Fruit fly (Drosophila melanogaster) whole organism, embryonic: ENCODE results near the gene CG17177.

Experiments used
- ATbp ChIP-seq: fragments of 200-800 bp; sonication (Bioruptor generic); optimal IDR thresholded peaks from 2 replicates; lab custom pipeline; 2017; ENCODE audit warnings: missing biosample characterization, mild to moderate bottlenecking, missing genetic modification characterization, missing genetic modification reagents
- Ada2b ChIP-seq: fragments of 200-800 bp; sonication (Bioruptor generic); IDR thresholded peaks from 2 replicates; pipeline ENCODE4 v1.3.6; 2022; ENCODE audit warnings: missing biosample characterization, missing genetic modification characterization
- Atf6 ChIP-seq: fragments of 200-800 bp; sonication (Bioruptor generic); IDR thresholded peaks from 2 replicates; pipeline ENCODE4 v1.3.6; 2022; ENCODE audit warnings: missing biosample characterization, missing genetic modification characterization
- Bgb ChIP-seq: fragments of 200-800 bp; sonication (Bioruptor generic); IDR thresholded peaks from 2 replicates; pipeline ENCODE4 v1.3.6; 2022; ENCODE audit warnings: missing biosample characterization, missing genetic modification characterization; ENCODE audit not compliant: partially characterized antibody
- C15 ChIP-seq: fragments of 200-800 bp; sonication (Bioruptor generic); IDR thresholded peaks from 3 replicates; pipeline ENCODE4 v1.3.6; 2022; ENCODE audit warnings: missing biosample characterization, missing genetic modification characterization
- CG1024 ChIP-seq: fragments of 200-800 bp; sonication (Bioruptor generic); IDR thresholded peaks from 2 replicates; pipeline ENCODE4 v1.3.6; 2022; ENCODE audit warnings: missing biosample characterization, missing genetic modification characterization
- CG10267 ChIP-seq: fragments of 200-800 bp; sonication (Bioruptor generic); optimal IDR thresholded peaks from 2 replicates; lab custom pipeline; 2018; ENCODE audit warnings: missing biosample characterization, mild to moderate bottlenecking, missing genetic modification characterization, moderate library complexity
- CG12071 ChIP-seq: fragments of 200-800 bp; sonication (Bioruptor generic); optimal IDR thresholded peaks from 3 replicates; lab custom pipeline; 2018; ENCODE audit warnings: missing biosample characterization, mild to moderate bottlenecking, missing genetic modification characterization
- CG13296 ChIP-seq: fragments of 200-800 bp; sonication (Bioruptor generic); optimal IDR thresholded peaks from 3 replicates; lab custom pipeline; 2018; ENCODE audit warnings: missing biosample characterization, mild to moderate bottlenecking, missing genetic modification characterization
- CG14965 ChIP-seq: fragments of 200-800 bp; sonication (Bioruptor generic); optimal IDR thresholded peaks from 2 replicates; lab custom pipeline; 2016; ENCODE audit warnings: missing biosample characterization, missing genetic modification characterization, borderline replicate concordance
- CG15269 ChIP-seq: fragments of 200-800 bp; sonication (Bioruptor generic); optimal IDR thresholded peaks from 2 replicates; lab custom pipeline; 2018; ENCODE audit warnings: missing biosample characterization, mild to moderate bottlenecking, missing genetic modification characterization, moderate library complexity
- CG1602 ChIP-seq: fragments of 200-800 bp; sonication (Bioruptor generic); optimal IDR thresholded peaks from 3 replicates; lab custom pipeline; 2016; ENCODE audit warnings: missing biosample characterization, missing genetic modification characterization
- CG17186 ChIP-seq: fragments of 200-800 bp; sonication (Bioruptor generic); optimal IDR thresholded peaks from 3 replicates; lab custom pipeline; 2017; ENCODE audit warnings: missing biosample characterization, missing genetic modification reagents, missing genetic modification characterization
- CG17361 ChIP-seq: fragments of 200-800 bp; sonication (Bioruptor generic); IDR thresholded peaks from 3 replicates; pipeline ENCODE4 v1.3.6; 2022; ENCODE audit warnings: missing biosample characterization, missing genetic modification characterization
- CG1832 ChIP-seq: fragments of 200-800 bp; sonication (Bioruptor generic); optimal IDR thresholded peaks from 2 replicates; lab custom pipeline; 2017; ENCODE audit warnings: missing biosample characterization, mild to moderate bottlenecking, missing genetic modification characterization, inconsistent platforms
- CG2678 ChIP-seq: fragments of 200-800 bp; sonication (Bioruptor generic); optimal IDR thresholded peaks from 3 replicates; lab custom pipeline; 2019; ENCODE audit warnings: missing biosample characterization, mild to moderate bottlenecking, missing genetic modification characterization, moderate library complexity
- CG30020 ChIP-seq: fragments of 200-800 bp; optimal IDR thresholded peaks from 2 replicates; lab custom pipeline; 2019; ENCODE audit warnings: missing biosample characterization, mild to moderate bottlenecking, missing genetic modification characterization, moderate library complexity
- CG31388 ChIP-seq: fragments of 200-800 bp; sonication (Bioruptor generic); optimal IDR thresholded peaks from 2 replicates; lab custom pipeline; 2016; ENCODE audit warnings: missing biosample characterization, missing genetic modification characterization
- CG3281 ChIP-seq: fragments of 200-800 bp; sonication (Bioruptor generic); optimal IDR thresholded peaks from 3 replicates; lab custom pipeline; 2017; ENCODE audit warnings: missing biosample characterization, mild to moderate bottlenecking, missing genetic modification characterization
- CG3407 ChIP-seq: fragments of 200-800 bp; sonication (Bioruptor generic); optimal IDR thresholded peaks from 2 replicates; lab custom pipeline; 2018; ENCODE audit warnings: missing biosample characterization, mild to moderate bottlenecking, missing genetic modification characterization
- CG34376 ChIP-seq: fragments of 200-800 bp; sonication (Bioruptor generic); optimal IDR thresholded peaks from 2 replicates; lab custom pipeline; 2018; ENCODE audit warnings: missing biosample characterization, mild to moderate bottlenecking, missing genetic modification characterization
- CG43689 ChIP-seq: fragments of 200-800 bp; sonication (Bioruptor generic); IDR thresholded peaks from 2 replicates; pipeline ENCODE4 v1.3.6; 2022; ENCODE audit warnings: missing biosample characterization, missing genetic modification characterization
- CG7928 ChIP-seq: fragments of 200-800 bp; sonication (Bioruptor generic); optimal IDR thresholded peaks from 2 replicates; lab custom pipeline; 2017; ENCODE audit warnings: missing biosample characterization, mild to moderate bottlenecking, missing genetic modification characterization
- CG8359 ChIP-seq: fragments of 200-800 bp; sonication (Bioruptor generic); optimal IDR thresholded peaks from 2 replicates; lab custom pipeline; 2017; ENCODE audit warnings: missing biosample characterization, mild to moderate bottlenecking, missing genetic modification characterization, borderline replicate concordance
- GATAe ChIP-seq: fragments of 200-800 bp; sonication (Bioruptor generic); conservative IDR thresholded peaks from 2 replicates; pipeline ENCODE4 v1.3.6; 2022; ENCODE audit warnings: missing biosample characterization, missing genetic modification characterization
- HHEX ChIP-seq: fragments of 200-800 bp; sonication (Bioruptor generic); optimal IDR thresholded peaks from 3 replicates; lab custom pipeline; 2017; ENCODE audit warnings: missing biosample characterization, mild to moderate bottlenecking, missing genetic modification characterization, missing genetic modification reagents
- Hand ChIP-seq: fragments of 200-800 bp; sonication (Bioruptor generic); optimal IDR thresholded peaks from 2 replicates; lab custom pipeline; 2017; ENCODE audit warnings: mild to moderate bottlenecking, missing biosample characterization, missing genetic modification reagents, missing genetic modification characterization
- Hey ChIP-seq: fragments of 200-800 bp; sonication (Bioruptor generic); optimal IDR thresholded peaks from 3 replicates; lab custom pipeline; 2018; ENCODE audit warnings: missing biosample characterization, mild to moderate bottlenecking, missing genetic modification characterization
- Hr51 ChIP-seq, 2 experiments: fragments of 200-800 bp; sonication (Bioruptor generic); optimal IDR thresholded peaks; 2 replicates in 1 of 2; 3 replicates in 1 of 2; lab custom pipeline; 2016 to 2018; ENCODE audit warnings: missing biosample characterization in 2 of 2, missing genetic modification characterization in 2 of 2, mild to moderate bottlenecking in 1 of 2, moderate library complexity in 1 of 2
- Mes4 ChIP-seq: fragments of 200-800 bp; sonication (Bioruptor generic); optimal IDR thresholded peaks from 2 replicates; lab custom pipeline; 2016; ENCODE audit warnings: missing biosample characterization, missing genetic modification characterization
- Pdp1 ChIP-seq, 2 experiments: fragments of 200-800 bp; sonication (Bioruptor generic); optimal IDR thresholded peaks; 3 replicates each; lab custom pipeline; 2016; ENCODE audit warnings: missing biosample characterization in 2 of 2, missing genetic modification characterization in 2 of 2, mild to moderate bottlenecking in 1 of 2, moderate library complexity in 1 of 2
- Spps ChIP-seq: fragments of 200-800 bp; sonication (Bioruptor generic); optimal IDR thresholded peaks from 2 replicates; lab custom pipeline; 2018; ENCODE audit warnings: missing biosample characterization, mild to moderate bottlenecking, missing genetic modification characterization
- Stat92E ChIP-seq, 3 experiments: fragments of >200 bp in 2 of 3; fragments of 200-800 bp in 1 of 3; sonication (Bioruptor generic) in 1 of 3; optimal IDR thresholded peaks; 2 replicates each; lab custom pipeline; 2017 to 2019; ENCODE audit warnings: missing biosample characterization in 3 of 3, missing genetic modification characterization in 3 of 3, mild to moderate bottlenecking in 1 of 3, moderate library complexity in 1 of 3
- TFAM ChIP-seq: fragments of 200-800 bp; sonication (Bioruptor generic); optimal IDR thresholded peaks from 2 replicates; lab custom pipeline; 2017; ENCODE audit warnings: missing biosample characterization, missing genetic modification characterization, inconsistent platforms
- bcd ChIP-seq: fragments of 200-800 bp; sonication (Bioruptor generic); optimal IDR thresholded peaks from 2 replicates; lab custom pipeline; 2017; ENCODE audit warnings: missing biosample characterization, mild to moderate bottlenecking, missing genetic modification characterization
- exex ChIP-seq: fragments of 200-800 bp; sonication (Bioruptor generic); optimal IDR thresholded peaks from 4 replicates; lab custom pipeline; 2018; ENCODE audit warnings: missing biosample characterization, mild to moderate bottlenecking, missing genetic modification characterization, moderate library complexity
- fd102C ChIP-seq: fragments of 200-800 bp; sonication (Bioruptor generic); optimal IDR thresholded peaks from 2 replicates; lab custom pipeline; 2018; ENCODE audit warnings: missing biosample characterization, mild to moderate bottlenecking, missing genetic modification characterization, moderate library complexity
- grn ChIP-seq: fragments of 200-800 bp; sonication (Bioruptor generic); optimal IDR thresholded peaks from 3 replicates; lab custom pipeline; 2017; ENCODE audit warnings: missing biosample characterization, missing genetic modification characterization
- mirr ChIP-seq: fragments of 200-800 bp; sonication (Bioruptor generic); optimal IDR thresholded peaks from 3 replicates; lab custom pipeline; 2018; ENCODE audit warnings: missing biosample characterization, mild to moderate bottlenecking, missing genetic modification characterization
- nmo ChIP-seq: fragments of 200-800 bp; sonication (Bioruptor generic); optimal IDR thresholded peaks from 2 replicates; lab custom pipeline; 2018; ENCODE audit warnings: missing biosample characterization, mild to moderate bottlenecking, missing genetic modification characterization, moderate library complexity
- pita ChIP-seq: fragments of 200-800 bp; sonication (Bioruptor generic); optimal IDR thresholded peaks from 2 replicates; lab custom pipeline; 2017; ENCODE audit warnings: missing biosample characterization, mild to moderate bottlenecking, missing genetic modification characterization
- sd ChIP-seq: fragments of 200-800 bp; sonication (Bioruptor generic); optimal IDR thresholded peaks from 3 replicates; lab custom pipeline; 2018; ENCODE audit warnings: missing biosample characterization, mild to moderate bottlenecking, missing genetic modification characterization, moderate library complexity
- sens ChIP-seq: fragments of 200-800 bp; sonication (Bioruptor generic); peaks from one replicate; lab custom pipeline; 2016; ENCODE audit warnings: missing biosample characterization, missing genetic modification characterization
- sug ChIP-seq: fragments of 200-800 bp; optimal IDR thresholded peaks from 2 replicates; lab custom pipeline; 2019; ENCODE audit warnings: missing biosample characterization, mild to moderate bottlenecking, missing genetic modification characterization, moderate library complexity
- tio ChIP-seq: fragments of 200-800 bp; sonication (Bioruptor generic); optimal IDR thresholded peaks from 2 replicates; lab custom pipeline; 2017; ENCODE audit warnings: missing biosample characterization, missing genetic modification characterization, inconsistent platforms
- tll ChIP-seq, 2 experiments: fragments of 200-800 bp in 1 of 2; fragments of >200 bp in 1 of 2; sonication (Bioruptor generic) in 1 of 2; optimal IDR thresholded peaks; 2 replicates each; lab custom pipeline; 2017 to 2019; ENCODE audit warnings: missing biosample characterization in 2 of 2, missing genetic modification characterization in 2 of 2, mild to moderate bottlenecking in 1 of 2, moderate library complexity in 1 of 2
- trh ChIP-seq: fragments of 200-800 bp; sonication (Bioruptor generic); optimal IDR thresholded peaks from 2 replicates; lab custom pipeline; 2016; ENCODE audit warnings: missing biosample characterization, missing genetic modification characterization
- unc-4 ChIP-seq: fragments of 200-800 bp; sonication (Bioruptor generic); IDR thresholded peaks from 2 replicates; pipeline ENCODE4 v1.3.6; 2022; ENCODE audit warnings: missing biosample characterization, missing genetic modification characterization; ENCODE audit not compliant: partially characterized antibody

Gene CG17177

dm6 chr3L:14728460-14728859, 27.0 kb upstream of the CG17177 start, which contains the start of gene CG13473:
TSS of gene CG13473 (plus strand) at chr3L:14728760.
- no peak for TF ChIP-seq TFAM (GFP tag; lab: Kevin White, UChicago)
- TF ChIP-seq CG1832 (GFP tag; lab: Kevin White, UChicago): no peak
- TF ChIP-seq CG1602: no peak
- TF ChIP-seq nmo (GFP tag; lab: Kevin White, UChicago): no peak
- no peak for TF ChIP-seq CG3281
- no peak for TF ChIP-seq C15 (GFP tag; lab: Robert Waterston, UW)
- no peak for TF ChIP-seq Hand (GFP tag; lab: Kevin White, UChicago)
- no peak for TF ChIP-seq fd102C (GFP tag; lab: Kevin White, UChicago)
- TF ChIP-seq Spps (tag; lab: Kevin White, UChicago): no peak
- no peak for TF ChIP-seq CG15269 (tag; lab: Kevin White, UChicago)
- no peak for TF ChIP-seq CG31388
- TF ChIP-seq Mes4 (GFP tag; lab: Kevin White, UChicago): no peak
- no peak for TF ChIP-seq bcd (GFP tag; lab: Kevin White, UChicago)
- TF ChIP-seq CG17186: no peak
- no peak for TF ChIP-seq CG10267 (tag; lab: Kevin White, UChicago)
- TF ChIP-seq tll (GFP tag; optimal IDR thresholded peaks at IDR 0.05; lab: Kevin White, UChicago): no peak
- TF ChIP-seq CG1024 (GFP tag; lab: Robert Waterston, UW): no peak
- no peak for TF ChIP-seq HHEX (GFP tag; lab: Kevin White, UChicago)

- TF ChIP-seq mirr (GFP tag; lab: Kevin White, UChicago): peak; percentile 43
- peak; percentile 20 for TF ChIP-seq sug
- TF ChIP-seq exex (tag; lab: Kevin White, UChicago): peak; percentile 89
- TF ChIP-seq GATAe (GFP tag; lab: Robert Waterston, UW): 0 out of 2 replicates have a peak, but pooled peaks have one; percentile 14
- TF ChIP-seq CG34376: peak; percentile 29
- peak; percentile 16 for TF ChIP-seq CG13296 (GFP tag; lab: Kevin White, UChicago)
- TF ChIP-seq sd: peak; percentile 80
- TF ChIP-seq Bgb: no peak
- peak; percentile 0 for TF ChIP-seq sens
- no peak for TF ChIP-seq Atf6 (GFP tag; lab: Robert Waterston, UW)
- peak in 1 of 2 experiments; percentile 39 for TF ChIP-seq Pdp1 (GFP tag; optimal IDR thresholded peaks at IDR 0.05; lab: Kevin White, UChicago)
- peak; percentile 53 for TF ChIP-seq Hey (tag; lab: Kevin White, UChicago)
- no peak for TF ChIP-seq CG17361 (GFP tag; lab: Robert Waterston, UW)
- peak; percentile 7 for TF ChIP-seq CG2678 (tag; lab: Kevin White, UChicago)
- peak; percentile 3 for TF ChIP-seq CG12071 (GFP tag; lab: Kevin White, UChicago)
- no peak for TF ChIP-seq Stat92E (GFP tag; optimal IDR thresholded peaks at IDR 0.05; lab: Kevin White, UChicago)
- TF ChIP-seq grn (GFP tag; lab: Kevin White, UChicago): peak; percentile 44
- TF ChIP-seq CG3407 (GFP tag; lab: Kevin White, UChicago): no peak
These were observed 11.3 kb upstream of the CG17177 start for dm6 chr3L:14712799-14713198.

- TF ChIP-seq CG14965 (no peak), CG30020 (tag; lab: Kevin White, UChicago) (no peak), Hr51 (GFP tag; optimal IDR thresholded peaks at IDR 0.05; lab: Kevin White, UChicago) (peak in 1 of 2 experiments; percentile 33), CG31388 (no peak), tio (GFP tag; lab: Kevin White, UChicago) (peak; percentile 53), CG7928 (no peak), pita (GFP tag; lab: Kevin White, UChicago) (no peak), unc-4 (GFP tag; lab: Robert Waterston, UW) (no peak), trh (GFP tag; lab: Kevin White, UChicago) (peak; percentile 40), CG43689 (GFP tag; lab: Robert Waterston, UW) (0 out of 2 replicates have a peak, but pooled peaks have one; percentile 10), CG8359 (GFP tag; lab: Kevin White, UChicago) (no peak), Ada2b (GFP tag; lab: Robert Waterston, UW) (0 out of 2 replicates have a peak, but pooled peaks have one; percentile 26), ATbp (GFP tag; lab: Kevin White, UChicago) (peak; percentile 46)
These were observed 6.6 kb upstream of the CG17177 start for dm6 chr3L:14708053-14708452.
